Worm (Caenorhabditis elegans): ENCODE results near the gene srbc-38.

- no peak for TF ChIP-seq ref-1 (GFP tag; conservative IDR thresholded peaks at IDR 0.05)
- TF ChIP-seq cog-1 (tag; optimal IDR thresholded peaks at IDR 0.05): no peak
- no peak for TF ChIP-seq med-1 (GFP tag; optimal IDR thresholded peaks at IDR 0.05; ENCODE audit: insufficient read depth)
- TF ChIP-seq ztf-29 (GFP tag; IDR thresholded peaks at IDR 0.05): no peak
- TF ChIP-seq T22C8.4 (GFP tag; IDR thresholded peaks at IDR 0.05): no peak
- no peak for TF ChIP-seq klf-2 (GFP tag; conservative IDR thresholded peaks at IDR 0.05)
Measured at ce11 chrV:699051-699450, 8.0 kb upstream of the srbc-38 start.
